Fruit fly (Drosophila melanogaster) whole organism, wandering third instar larva: ENCODE data around the gene Dic1.

ENCODE experiments used
- CG32264 ChIP-seq: fragments of 200-800 bp; sonication (Bioruptor generic); optimal IDR thresholded peaks from 2 replicates; lab custom pipeline; 2016; ENCODE audit warnings: missing biosample characterization, missing genetic modification characterization
- CG9705 ChIP-seq: fragments of 200-800 bp; sonication (Bioruptor generic); optimal IDR thresholded peaks from 2 replicates; lab custom pipeline; 2018; ENCODE audit warnings: missing biosample characterization, mild to moderate bottlenecking, missing genetic modification characterization
- Dfd ChIP-seq: fragments of >200 bp; optimal IDR thresholded peaks from 2 replicates; lab custom pipeline; 2017; ENCODE audit warnings: missing biosample characterization, missing genetic modification characterization
- Dif ChIP-seq: fragments of 200-275, 200-300 bp; sonication (Bioruptor generic); optimal IDR thresholded peaks from 2 replicates; lab custom pipeline; 2018; ENCODE audit warnings: missing biosample characterization, missing genetic modification characterization; ENCODE audit not compliant: partially characterized antibody
- Hnf4 ChIP-seq: fragments of 200-800 bp; sonication (Bioruptor generic); optimal IDR thresholded peaks from 2 replicates; lab custom pipeline; 2016; ENCODE audit warnings: missing biosample characterization, mild to moderate bottlenecking, missing genetic modification characterization
- Hr78 ChIP-seq: fragments of >200 bp; optimal IDR thresholded peaks from 2 replicates; lab custom pipeline; 2017; ENCODE audit warnings: missing biosample characterization, missing genetic modification characterization
- Hr83 ChIP-seq: fragments of 200-300 bp; sonication (Bioruptor generic); optimal IDR thresholded peaks from 2 replicates; lab custom pipeline; 2016; ENCODE audit warnings: missing biosample characterization, mild to moderate bottlenecking, missing genetic modification characterization, moderate library complexity; ENCODE audit not compliant: poor library complexity, severe bottlenecking
- Jra ChIP-seq: sonication (Bioruptor generic); optimal IDR thresholded peaks from 2 replicates; lab custom pipeline; 2016; ENCODE audit warnings: missing biosample characterization, missing genetic modification characterization
- Mio ChIP-seq: sonication (Bioruptor generic); optimal IDR thresholded peaks from 2 replicates; lab custom pipeline; 2016; ENCODE audit warnings: missing biosample characterization, missing genetic modification characterization
- Myc ChIP-seq: fragments of >200 bp; optimal IDR thresholded peaks from 2 replicates; lab custom pipeline; 2017
- N ChIP-seq: fragments of >200 bp; optimal IDR thresholded peaks from 2 replicates; lab custom pipeline; 2018; ENCODE audit warnings: missing biosample characterization, missing external identifiers, missing genetic modification characterization
- OdsH ChIP-seq: fragments of 200-800 bp; sonication (Bioruptor generic); optimal IDR thresholded peaks from 2 replicates; lab custom pipeline; 2016; ENCODE audit warnings: missing biosample characterization, mild to moderate bottlenecking, missing genetic modification characterization
- Rel ChIP-seq, 2 experiments: fragments of 200-800 bp; sonication (Bioruptor generic) in 1 of 2; optimal IDR thresholded peaks; 2 replicates in 1 of 2; 3 replicates in 1 of 2; lab custom pipeline; 2016 to 2019; ENCODE audit warnings: mild to moderate bottlenecking in 2 of 2, missing biosample characterization in 2 of 2, missing genetic modification characterization in 2 of 2, moderate library complexity in 1 of 2
- Sp1 ChIP-seq: fragments of 200-800 bp; sonication (Bioruptor generic); optimal IDR thresholded peaks from 3 replicates; lab custom pipeline; 2019; ENCODE audit warnings: missing biosample characterization, mild to moderate bottlenecking, missing genetic modification characterization, moderate library complexity
- Vsx2 ChIP-seq: fragments of 200-300, 225-300 bp; sonication (Bioruptor generic); optimal IDR thresholded peaks from 2 replicates; lab custom pipeline; 2018; ENCODE audit warnings: missing biosample characterization, missing genetic modification characterization; ENCODE audit not compliant: partially characterized antibody
- br ChIP-seq: fragments of 200-800 bp; sonication (Bioruptor generic); optimal IDR thresholded peaks from 2 replicates; lab custom pipeline; 2016; ENCODE audit warnings: missing biosample characterization, missing genetic modification characterization
- brk ChIP-seq: fragments of 200-800 bp; sonication (Bioruptor generic); optimal IDR thresholded peaks from 2 replicates; lab custom pipeline; 2016; ENCODE audit warnings: missing biosample characterization, mild to moderate bottlenecking, missing genetic modification characterization
- dl ChIP-seq, 2 experiments: fragments of 175-275, 200-275 bp in 1 of 2; fragments of 200-275 bp in 1 of 2; sonication (Bioruptor generic); optimal IDR thresholded peaks; lab custom pipeline; 2018; ENCODE audit warnings: mild to moderate bottlenecking in 2 of 2, missing biosample characterization in 2 of 2, missing genetic modification characterization in 2 of 2, moderate library complexity in 2 of 2; ENCODE audit not compliant: partially characterized antibody in 2 of 2, insufficient read depth in 1 of 2
- dmrt93B ChIP-seq: fragments of 200-800 bp; sonication (Bioruptor generic); optimal IDR thresholded peaks from 2 replicates; lab custom pipeline; 2018; ENCODE audit warnings: missing biosample characterization, mild to moderate bottlenecking, missing genetic modification characterization
- dsf ChIP-seq: sonication (Bioruptor generic); optimal IDR thresholded peaks from 2 replicates; lab custom pipeline; 2016; ENCODE audit warnings: missing biosample characterization, missing genetic modification characterization, borderline replicate concordance
- foxo ChIP-seq, 2 experiments: fragments of 200-800 bp; sonication (Bioruptor generic); optimal IDR thresholded peaks; 2 replicates in 1 of 2; 3 replicates in 1 of 2; lab custom pipeline; 2016 to 2017; ENCODE audit warnings: missing biosample characterization in 2 of 2, missing genetic modification characterization in 2 of 2
- fru ChIP-seq: fragments of 200-800 bp; sonication (Bioruptor generic); optimal IDR thresholded peaks from 3 replicates; lab custom pipeline; 2016; ENCODE audit warnings: missing biosample characterization, mild to moderate bottlenecking, missing genetic modification characterization
- h ChIP-seq: fragments of 200-800 bp; sonication (Bioruptor generic); optimal IDR thresholded peaks from 3 replicates; lab custom pipeline; 2016; ENCODE audit warnings: missing biosample characterization, mild to moderate bottlenecking, missing genetic modification characterization
- jim ChIP-seq: fragments of 175-275, 200-325 bp; sonication (Bioruptor generic); optimal IDR thresholded peaks from 2 replicates; lab custom pipeline; 2016; ENCODE audit warnings: missing biosample characterization, mild to moderate bottlenecking, missing genetic modification characterization
- lola ChIP-seq: fragments of >200 bp; optimal IDR thresholded peaks from 2 replicates; lab custom pipeline; 2017; ENCODE audit warnings: missing biosample characterization, missing genetic modification characterization
- pan ChIP-seq: fragments of >200 bp; optimal IDR thresholded peaks from 2 replicates; lab custom pipeline; 2017
- psq ChIP-seq: fragments of 200-800 bp; sonication (Bioruptor generic); optimal IDR thresholded peaks from 3 replicates; lab custom pipeline; 2017; ENCODE audit warnings: missing biosample characterization, mild to moderate bottlenecking, missing genetic modification characterization, moderate library complexity
- rgr ChIP-seq: fragments of 200-800 bp; sonication (Bioruptor generic); optimal IDR thresholded peaks from 3 replicates; lab custom pipeline; 2016; ENCODE audit warnings: missing biosample characterization, mild to moderate bottlenecking, missing genetic modification characterization
- sage ChIP-seq: fragments of 200-800 bp; sonication (Bioruptor generic); optimal IDR thresholded peaks from 2 replicates; lab custom pipeline; 2016; ENCODE audit warnings: missing biosample characterization, mild to moderate bottlenecking, missing genetic modification characterization
- tai ChIP-seq: sonication (Bioruptor generic); optimal IDR thresholded peaks from 2 replicates; lab custom pipeline; 2016; ENCODE audit warnings: missing biosample characterization, missing genetic modification characterization
- usp ChIP-seq: fragments of >200 bp; optimal IDR thresholded peaks from 2 replicates; lab custom pipeline; 2017; ENCODE audit warnings: missing biosample characterization, missing genetic modification characterization
- woc ChIP-seq: sonication (Bioruptor generic); optimal IDR thresholded peaks from 2 replicates; lab custom pipeline; 2016; ENCODE audit warnings: missing biosample characterization, mild to moderate bottlenecking, missing genetic modification characterization

Dic1 gene

dm6 chr3R:13356960-13357359 lies 7.8 kb upstream of the Dic1 start:
- no peak for TF ChIP-seq fru (GFP tag; lab: Kevin White, UChicago)
- TF ChIP-seq Dfd (GFP tag; lab: Kevin White, UChicago) = peak; percentile 58

- no peak for TF ChIP-seq lola (GFP tag; lab: Kevin White, UChicago)
- TF ChIP-seq Myc = peak; percentile 28
- TF ChIP-seq dl (GFP tag; optimal IDR thresholded peaks at IDR 0.05; lab: Kevin White, UChicago; ENCODE audit: insufficient read depth in 1 of 2, partially characterized antibody in 2 of 2) = no peak
- no peak for TF ChIP-seq Sp1
- no peak for TF ChIP-seq sage (GFP tag; lab: Kevin White, UChicago)
- no peak for TF ChIP-seq h (GFP tag; lab: Kevin White, UChicago)
- TF ChIP-seq CG9705 (GFP tag; lab: Kevin White, UChicago) = no peak
- TF ChIP-seq pan = no peak
- TF ChIP-seq N (GFP tag; lab: Kevin White, UChicago) = peak; percentile 48
- no peak for TF ChIP-seq foxo (GFP tag; optimal IDR thresholded peaks at IDR 0.05; lab: Kevin White, UChicago)
- no peak for TF ChIP-seq Hnf4 (GFP tag; lab: Kevin White, UChicago)
- TF ChIP-seq Hr78 (GFP tag; lab: Kevin White, UChicago) = no peak
- no peak for TF ChIP-seq OdsH (GFP tag; lab: Kevin White, UChicago)
- TF ChIP-seq Rel (GFP tag; optimal IDR thresholded peaks at IDR 0.05; lab: Kevin White, UChicago) = no peak
- no peak for TF ChIP-seq Rel (tag; optimal IDR thresholded peaks at IDR 0.05; lab: Kevin White, UChicago)
- TF ChIP-seq Dif = peak; percentile 49
- TF ChIP-seq jim (GFP tag; lab: Kevin White, UChicago) = no peak
- TF ChIP-seq dmrt93B (GFP tag; lab: Kevin White, UChicago) = no peak
- peak; percentile 1 for TF ChIP-seq rgr (GFP tag; lab: Kevin White, UChicago)
- no peak for TF ChIP-seq woc
- no peak for TF ChIP-seq psq (GFP tag; lab: Kevin White, UChicago)
- no peak for TF ChIP-seq Vsx2 (GFP tag; lab: Kevin White, UChicago)
- TF ChIP-seq tai (GFP tag; lab: Kevin White, UChicago) = no peak
- TF ChIP-seq Mio (GFP tag; lab: Kevin White, UChicago) = no peak
- TF ChIP-seq Jra (GFP tag; lab: Kevin White, UChicago) = no peak
Measured at dm6 chr3R:13360108-13360507, 4.6 kb upstream of the Dic1 start.

dm6 chr3R:13363347-13363994 lies 1.3 kb upstream of the Dic1 start:
- TF ChIP-seq dsf (GFP tag; lab: Kevin White, UChicago) (no peak), br (GFP tag; lab: Kevin White, UChicago) (no peak), psq (GFP tag; lab: Kevin White, UChicago) (no peak), rgr (GFP tag; lab: Kevin White, UChicago) (no peak), CG32264 (GFP tag; lab: Kevin White, UChicago) (no peak), CG9705 (GFP tag; lab: Kevin White, UChicago) (no peak), usp (no peak), Dif (no peak), jim (GFP tag; lab: Kevin White, UChicago) (no peak), Sp1 (no peak), tai (GFP tag; lab: Kevin White, UChicago) (no peak), dl (GFP tag; optimal IDR thresholded peaks at IDR 0.05; lab: Kevin White, UChicago; ENCODE audit: insufficient read depth in 1 of 2, partially characterized antibody in 2 of 2) (no peak), brk (GFP tag; lab: Kevin White, UChicago) (no peak), Hnf4 (GFP tag; lab: Kevin White, UChicago) (no peak)

- TF ChIP-seq sage (GFP tag; lab: Kevin White, UChicago) = no peak
- no peak for TF ChIP-seq Hnf4 (GFP tag; lab: Kevin White, UChicago)
- no peak for TF ChIP-seq Dfd (GFP tag; lab: Kevin White, UChicago)
- no peak for TF ChIP-seq Hr83
- no peak for TF ChIP-seq dmrt93B (GFP tag; lab: Kevin White, UChicago)
- no peak for TF ChIP-seq tai (GFP tag; lab: Kevin White, UChicago)
- no peak for TF ChIP-seq br (GFP tag; lab: Kevin White, UChicago)
- no peak for TF ChIP-seq fru (GFP tag; lab: Kevin White, UChicago)
- no peak for TF ChIP-seq brk (GFP tag; lab: Kevin White, UChicago)
Measured at dm6 chr3R:13365665-13366414, 1.1 kb downstream of the Dic1 start.
